Worm (Caenorhabditis elegans) whole organism, L4 larva: Measurements from ENCODE around the gene gst-32.
A peak's percentile ranks its signal among the peaks of the same experiment; 100 is the strongest.

Experiments
- F26F4.8 ChIP-seq: fragments of 200-800 bp; sonication (Bioruptor generic); conservative IDR thresholded peaks from 2 replicates; pipeline ENCODE4 v1.3.6; 2022; ENCODE audit warnings: missing genetic modification characterization, missing compliant biosample characterization
- T20F7.1 ChIP-seq: fragments of 200-800 bp; sonication (Bioruptor generic); optimal IDR thresholded peaks from 2 replicates; lab custom pipeline; 2018; ENCODE audit warnings: mild to moderate bottlenecking, missing genetic modification characterization, missing compliant biosample characterization
- Y48G9A.11 ChIP-seq: fragments of 200-800 bp; sonication (Bioruptor generic); IDR thresholded peaks from 2 replicates; pipeline ENCODE4 v1.3.6; 2022; ENCODE audit warnings: missing genetic modification reagents, missing genetic modification characterization, missing compliant biosample characterization
- ZK337.2 ChIP-seq: fragments of 200-800 bp; sonication (Bioruptor generic); IDR thresholded peaks from 2 replicates; pipeline ENCODE4 v1.3.6; 2022; ENCODE audit warnings: missing genetic modification reagents, missing genetic modification characterization, missing compliant biosample characterization
- aha-1 ChIP-seq: fragments of 150-350 bp; peaks from one replicate; lab custom pipeline; 2014; ENCODE audit warnings: missing biosample characterization, missing genetic modification characterization
- aly-2 ChIP-seq: sonication (generic microtip); optimal IDR thresholded peaks from 2 replicates; lab custom pipeline; 2018; ENCODE audit warnings: missing biosample characterization, missing genetic modification characterization
- ama-1 ChIP-seq: fragments of 150-350 bp; optimal IDR thresholded peaks from 2 replicates; lab custom pipeline; 2014; ENCODE audit warnings: inconsistent platforms, mixed read lengths
- arid-1 ChIP-seq: fragments of 200-800 bp; sonication (Bioruptor generic); conservative IDR thresholded peaks from 2 replicates; pipeline ENCODE4 v1.3.6; 2022; ENCODE audit warnings: missing genetic modification reagents, missing genetic modification characterization, missing compliant biosample characterization
- ceh-20 ChIP-seq: fragments of 200-800 bp; sonication (Bioruptor generic); IDR thresholded peaks from 2 replicates; pipeline ENCODE4 v1.3.6; 2022; ENCODE audit warnings: missing genetic modification reagents, missing genetic modification characterization, missing compliant biosample characterization
- ceh-28 ChIP-seq: fragments of 150-350 bp; optimal IDR thresholded peaks from 2 replicates; lab custom pipeline; 2014; ENCODE audit warnings: missing biosample characterization, missing genetic modification reagents, missing genetic modification characterization
- ces-1 ChIP-seq: fragments of 150-350 bp; sonication (generic microtip); optimal IDR thresholded peaks from 4 replicates; lab custom pipeline; 2014; ENCODE audit warnings: missing biosample characterization, missing genetic modification reagents, missing genetic modification characterization
- daf-8 ChIP-seq: fragments of 200-800 bp; sonication (Bioruptor generic); IDR thresholded peaks from 2 replicates; pipeline ENCODE4 v1.3.6; 2022; ENCODE audit warnings: missing genetic modification characterization, missing compliant biosample characterization
- dmd-6 ChIP-seq: fragments of 200-800 bp; sonication (Bioruptor generic); IDR thresholded peaks from 2 replicates; pipeline ENCODE4 v1.3.6; 2022; ENCODE audit warnings: missing genetic modification reagents, missing genetic modification characterization, missing compliant biosample characterization
- egl-43 ChIP-seq: fragments of 200-800 bp; sonication (Bioruptor generic); IDR thresholded peaks from 2 replicates; pipeline ENCODE4 v1.3.6; 2022; ENCODE audit warnings: missing genetic modification reagents, missing genetic modification characterization, missing compliant biosample characterization
- hif-1 ChIP-seq, 2 experiments: sonication (generic microtip); optimal IDR thresholded peaks; 2 replicates each; lab custom pipeline; 2016 to 2017; ENCODE audit warnings: missing compliant biosample characterization in 2 of 2, missing genetic modification characterization in 2 of 2, missing genetic modification reagents in 2 of 2, missing genotype in 2 of 2, mild to moderate bottlenecking in 1 of 2
- hlh-11 ChIP-seq: fragments of 200-800 bp; sonication (Bioruptor generic); optimal IDR thresholded peaks from 2 replicates; lab custom pipeline; 2018; ENCODE audit warnings: mild to moderate bottlenecking, missing genetic modification characterization, missing compliant biosample characterization
- hmg-1.1 ChIP-seq: fragments of 200-800 bp; sonication (Bioruptor generic); IDR thresholded peaks from 2 replicates; pipeline ENCODE4 v1.3.6; 2022; ENCODE audit warnings: missing genetic modification reagents, missing genetic modification characterization, missing compliant biosample characterization
- jun-1 ChIP-seq: fragments of 150-350 bp; optimal IDR thresholded peaks from 2 replicates; lab custom pipeline; 2014; ENCODE audit warnings: missing biosample characterization, missing genetic modification reagents, missing genetic modification characterization
- lin-1 ChIP-seq: fragments of 200-800 bp; sonication (Bioruptor generic); IDR thresholded peaks from 2 replicates; pipeline ENCODE4 v1.3.6; 2022; ENCODE audit warnings: missing genetic modification reagents, missing genetic modification characterization, missing compliant biosample characterization
- lin-13 ChIP-seq: fragments of 150-350 bp; optimal IDR thresholded peaks from 2 replicates; lab custom pipeline; 2014; ENCODE audit warnings: missing biosample characterization, missing genetic modification reagents, missing genetic modification characterization
- lin-15B ChIP-seq: fragments of 150-350 bp; sonication (generic microtip); optimal IDR thresholded peaks from 3 replicates; lab custom pipeline; 2014; ENCODE audit warnings: missing biosample characterization, missing genetic modification characterization
- lir-3 ChIP-seq: sonication (generic microtip); optimal IDR thresholded peaks from 2 replicates; lab custom pipeline; 2016; ENCODE audit warnings: mild to moderate bottlenecking, missing genetic modification characterization, missing compliant biosample characterization
- lsy-2 ChIP-seq, 2 experiments: fragments of 150-350 bp in 1 of 2; sonication (generic microtip) in 1 of 2; optimal IDR thresholded peaks; 2 replicates each; lab custom pipeline; 2014 to 2017; ENCODE audit warnings: missing biosample characterization in 2 of 2, missing genetic modification characterization in 2 of 2
- madf-5 ChIP-seq, 2 experiments: fragments of 200-800 bp; sonication (Bioruptor generic); IDR thresholded peaks; 2 replicates each; pipeline ENCODE4 v1.3.6; 2022; ENCODE audit warnings: missing compliant biosample characterization in 2 of 2, missing genetic modification characterization in 2 of 2
- madf-9 ChIP-seq: fragments of 200-800 bp; sonication (Bioruptor generic); conservative IDR thresholded peaks from 2 replicates; pipeline ENCODE4 v1.3.6; 2022; ENCODE audit warnings: missing genetic modification reagents, missing genetic modification characterization, missing compliant biosample characterization
- mdl-1 ChIP-seq, 2 experiments: fragments of 150-350 bp in 1 of 2; sonication (generic microtip) in 1 of 2; optimal IDR thresholded peaks; 2 replicates each; lab custom pipeline; 2014 to 2017; ENCODE audit warnings: missing biosample characterization in 2 of 2, missing genetic modification characterization in 2 of 2
- mep-1 ChIP-seq: fragments of 150-350 bp; sonication (generic microtip); optimal IDR thresholded peaks from 3 replicates; lab custom pipeline; 2014; ENCODE audit warnings: missing biosample characterization, missing genetic modification characterization
- mes-2 ChIP-seq: sonication (generic microtip); optimal IDR thresholded peaks from 2 replicates; lab custom pipeline; 2016; ENCODE audit warnings: missing genotype, mild to moderate bottlenecking, missing genetic modification characterization, missing compliant biosample characterization; ENCODE audit not compliant: poor library complexity, severe bottlenecking
- mxl-2 ChIP-seq: fragments of 200-800 bp; sonication (Bioruptor generic); conservative IDR thresholded peaks from 2 replicates; pipeline ENCODE4 v1.3.6; 2022; ENCODE audit warnings: missing genetic modification reagents, missing genetic modification characterization, missing compliant biosample characterization
- mxl-3 ChIP-seq: fragments of 200-800 bp; sonication (Bioruptor generic); optimal IDR thresholded peaks from 2 replicates; lab custom pipeline; 2018; ENCODE audit warnings: mild to moderate bottlenecking, missing genetic modification characterization, missing compliant biosample characterization
- nhr-111 ChIP-seq: fragments of 200-800 bp; sonication (Bioruptor generic); optimal IDR thresholded peaks from 2 replicates; lab custom pipeline; 2018; ENCODE audit warnings: mild to moderate bottlenecking, missing genetic modification characterization, missing compliant biosample characterization
- nhr-28 ChIP-seq: fragments of 150-350 bp; optimal IDR thresholded peaks from 2 replicates; lab custom pipeline; 2014; ENCODE audit warnings: missing biosample characterization, missing genetic modification characterization
- nhr-42 ChIP-seq: fragments of 200-800 bp; sonication (Bioruptor generic); IDR thresholded peaks from 2 replicates; pipeline ENCODE4 v1.3.6; 2022; ENCODE audit warnings: missing genetic modification characterization, missing compliant biosample characterization
- pha-4 ChIP-seq, 2 experiments: fragments of 150-350 bp in 1 of 2; fragments of 200-800 bp in 1 of 2; sonication (Bioruptor generic) in 1 of 2; IDR thresholded peaks in 1 of 2; optimal IDR thresholded peaks in 1 of 2; 2 replicates each; pipeline versions ENCODE4 v1.3.6 to Lab custom; 2014 to 2022; ENCODE audit warnings: missing genetic modification characterization in 2 of 2, missing genetic modification reagents in 2 of 2, missing biosample characterization in 1 of 2, missing compliant biosample characterization in 1 of 2
- rbr-2 ChIP-seq: sonication (generic microtip); optimal IDR thresholded peaks from 2 replicates; lab custom pipeline; 2016; ENCODE audit warnings: missing genotype, missing genetic modification characterization, missing compliant biosample characterization
- saeg-2 ChIP-seq: fragments of 200-800 bp; sonication (Bioruptor generic); IDR thresholded peaks from 2 replicates; pipeline ENCODE4 v1.3.6; 2022; ENCODE audit warnings: missing genetic modification reagents, missing genetic modification characterization, missing compliant biosample characterization
- set-16 ChIP-seq: fragments of 200-800 bp; sonication (Bioruptor generic); IDR thresholded peaks from 2 replicates; pipeline ENCODE4 v1.3.6; 2022; ENCODE audit warnings: missing genetic modification reagents, missing genetic modification characterization, missing compliant biosample characterization
- snpc-1.2 ChIP-seq: fragments of 200-800 bp; sonication (Bioruptor generic); IDR thresholded peaks from 2 replicates; pipeline ENCODE4 v1.3.6; 2022; ENCODE audit warnings: missing genetic modification reagents, missing genetic modification characterization, missing compliant biosample characterization
- snpc-4 ChIP-seq: fragments of 150-350 bp; optimal IDR thresholded peaks from 2 replicates; lab custom pipeline; 2014; ENCODE audit warnings: missing biosample characterization, missing genetic modification characterization
- unc-39 ChIP-seq: sonication (generic microtip); optimal IDR thresholded peaks from 2 replicates; lab custom pipeline; 2017; ENCODE audit warnings: missing biosample characterization, missing genetic modification characterization
- unc-62 ChIP-seq, 3 experiments: fragments of 150-350 bp in 1 of 3; sonication (generic microtip); optimal IDR thresholded peaks in 2 of 3; peaks in 1 of 3; 1 replicate in 1 of 3; 2 replicates in 2 of 3; lab custom pipeline; 2014 to 2017; ENCODE audit warnings: missing biosample characterization in 3 of 3, missing genetic modification characterization in 3 of 3, missing genetic modification reagents in 3 of 3, missing genotype in 1 of 3
- vab-7 ChIP-seq: fragments of 200-800 bp; sonication (Bioruptor generic); IDR thresholded peaks from 2 replicates; pipeline ENCODE4 v1.3.6; 2022; ENCODE audit warnings: missing genetic modification reagents, missing genetic modification characterization, missing compliant biosample characterization
- zfp-3 ChIP-seq: fragments of 200-800 bp; sonication (Bioruptor generic); conservative IDR thresholded peaks from 2 replicates; pipeline ENCODE4 v1.3.6; 2022; ENCODE audit warnings: missing genetic modification reagents, missing genetic modification characterization, missing compliant biosample characterization
- zip-2 ChIP-seq: fragments of 150-350 bp; optimal IDR thresholded peaks from 2 replicates; lab custom pipeline; 2014; ENCODE audit warnings: missing biosample characterization, missing genetic modification characterization
- ztf-11 ChIP-seq: fragments of 150-350 bp; optimal IDR thresholded peaks from 2 replicates; lab custom pipeline; 2014; ENCODE audit warnings: missing biosample characterization, missing genetic modification characterization

The gst-32 gene

DNA sequence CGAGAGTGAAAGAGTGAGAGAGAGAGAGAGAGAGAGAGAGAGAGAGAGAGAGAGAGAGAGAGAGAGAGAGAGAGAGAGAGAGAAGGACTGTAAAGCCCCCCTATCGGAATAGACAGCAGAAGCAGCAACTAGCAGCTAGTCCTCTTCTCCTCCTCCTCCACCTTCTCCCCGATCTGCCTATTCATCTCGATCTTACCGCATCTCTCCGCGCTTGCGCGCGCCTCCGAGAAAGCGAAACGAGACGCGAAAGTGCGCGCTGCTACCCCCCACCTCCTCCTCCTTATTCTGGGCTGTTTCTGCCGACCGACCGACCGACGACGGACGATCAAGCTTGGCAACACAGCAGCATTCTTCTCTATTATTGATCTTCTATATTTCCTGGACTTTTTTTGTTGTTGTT lies 39.6 kb upstream of the gst-32 start:
- TF ChIP-seq nhr-42 (GFP tag; lab: Robert Waterston, UW) (peak; percentile 53; the same call in 1 of the 2 replicates), set-16 (peak; percentile 97), aha-1 (tag; lab: Kevin White, UChicago) (no peak), mxl-3 (peak; percentile 18), arid-1 (GFP tag; lab: Robert Waterston, UW) (0 out of 2 replicates have a peak, but pooled peaks have one; percentile 36), T20F7.1 (no peak), saeg-2 (GFP tag; lab: Robert Waterston, UW) (no peak), hif-1 (tag; optimal IDR thresholded peaks at IDR 0.05; lab: Kevin White, UChicago) (no peak), hlh-11 (tag; lab: Kevin White, UChicago) (peak; percentile 34), egl-43 (GFP tag; lab: Robert Waterston, UW) (0 out of 2 replicates have a peak, but pooled peaks have one; percentile 26), dmd-6 (GFP tag; lab: Robert Waterston, UW) (no peak), pha-4 (GFP tag; IDR thresholded peaks at IDR 0.05; lab: Robert Waterston, UW) (peak; percentile 71; the same call in 1 of the 2 replicates), pha-4 (tag; optimal IDR thresholded peaks at IDR 0.05; lab: Kevin White, UChicago) (no peak), mdl-1 (tag; optimal IDR thresholded peaks at IDR 0.05; lab: Kevin White, UChicago) (no peak), mxl-2 (GFP tag; lab: Robert Waterston, UW) (no peak), zfp-3 (no peak), ztf-11 (tag; lab: Kevin White, UChicago) (no peak), madf-9 (0 out of 2 replicates have a peak, but pooled peaks have one; percentile 20), ZK337.2 (0 out of 2 replicates have a peak, but pooled peaks have one; percentile 27), lir-3 (tag; lab: Kevin White, UChicago) (no peak), lin-13 (GFP tag; lab: Kevin White, UChicago) (no peak)
- TF ChIP-seq, all 104 proteins: peak for 9

DNA sequence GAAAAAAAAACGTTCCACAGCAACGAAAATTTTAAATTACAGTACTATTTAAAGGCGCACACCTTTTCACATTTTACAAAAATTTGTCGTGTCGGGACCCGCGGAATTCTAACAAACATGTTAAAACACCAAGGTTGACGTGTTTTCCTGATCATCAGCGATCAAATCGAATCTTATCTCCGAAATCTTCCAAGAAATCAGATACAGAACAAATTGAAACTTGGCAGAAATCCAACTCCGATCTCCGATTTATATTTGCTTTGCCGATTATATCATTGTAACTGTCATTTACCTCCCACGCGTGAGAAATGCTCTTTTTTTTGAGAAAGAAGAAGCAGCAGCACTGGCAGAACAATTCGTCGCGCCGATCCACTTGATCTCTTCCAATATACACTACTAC lies 35.3 kb upstream of the gst-32 start:
- TF ChIP-seq ceh-20 (GFP tag; lab: Robert Waterston, UW) (no peak), mes-2 (tag; lab: Kevin White, UChicago) (peak; percentile 21), nhr-42 (GFP tag; lab: Robert Waterston, UW) (0 out of 2 replicates have a peak, but pooled peaks have one; percentile 25), hmg-1.1 (GFP tag; lab: Robert Waterston, UW) (0 out of 2 replicates have a peak, but pooled peaks have one; percentile 27), mep-1 (peak; percentile 13)

DNA sequence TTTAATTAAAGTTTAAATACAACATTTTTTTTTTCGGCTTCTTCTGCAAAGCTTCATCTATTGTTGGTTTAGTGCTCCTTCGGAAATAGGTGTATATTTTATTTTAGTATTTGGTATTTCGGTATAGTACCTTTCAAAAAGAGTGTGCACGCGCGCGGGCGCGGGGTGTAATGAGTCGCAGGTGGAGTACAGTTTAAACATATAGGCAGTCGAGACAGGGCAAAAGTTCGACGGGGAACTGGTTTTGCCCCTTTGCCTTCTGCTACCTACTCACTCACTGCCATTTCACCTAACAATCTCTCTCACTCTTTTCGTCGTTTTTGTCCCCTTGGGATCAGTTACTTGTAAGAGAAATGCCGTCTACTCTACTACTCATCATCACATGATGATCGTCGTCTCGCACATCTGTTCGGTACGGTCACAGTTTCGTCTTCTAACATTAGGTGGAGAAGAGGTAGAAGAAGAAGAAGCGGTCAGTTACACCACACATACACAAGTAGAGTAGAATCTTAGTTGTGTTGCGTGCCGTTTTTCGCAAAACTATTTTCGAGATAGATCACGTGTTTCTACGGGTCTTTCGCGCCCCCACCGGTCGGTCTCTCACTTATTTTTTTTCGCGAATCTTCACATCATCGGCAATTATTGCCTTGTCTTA lies 34.0 kb upstream of the gst-32 start:
- TF ChIP-seq lin-1 (GFP tag; lab: Robert Waterston, UW) (no peak), nhr-42 (GFP tag; lab: Robert Waterston, UW) (no peak; the same call in 1 of the 2 replicates), lin-13 (GFP tag; lab: Kevin White, UChicago) (no peak), zfp-3 (no peak), nhr-28 (tag; lab: Kevin White, UChicago) (peak; percentile 61), zip-2 (tag; lab: Kevin White, UChicago) (no peak), lsy-2 (tag; optimal IDR thresholded peaks at IDR 0.05; lab: Kevin White, UChicago) (peak in 1 of 2 experiments; percentile 19), rbr-2 (no peak), nhr-111 (GFP tag; lab: Kevin White, UChicago) (no peak), dmd-6 (GFP tag; lab: Robert Waterston, UW) (0 out of 2 replicates have a peak, but pooled peaks have one; percentile 6), Y48G9A.11 (GFP tag; lab: Robert Waterston, UW) (no peak), unc-62 (GFP tag; optimal IDR thresholded peaks at IDR 0.05 in 1 of 2; lab: Kevin White, UChicago) (peak in 1 of 2 experiments; percentile 89), unc-62 (tag; optimal IDR thresholded peaks at IDR 0.05; lab: Kevin White, UChicago) (no peak), snpc-4 (tag; lab: Kevin White, UChicago) (no peak), unc-39 (no peak), F26F4.8 (GFP tag; lab: Robert Waterston, UW) (no peak), daf-8 (GFP tag; lab: Robert Waterston, UW) (no peak), ceh-28 (tag; lab: Kevin White, UChicago) (no peak), ces-1 (GFP tag; lab: Kevin White, UChicago) (no peak), vab-7 (GFP tag; lab: Robert Waterston, UW) (no peak), snpc-1.2 (GFP tag; lab: Robert Waterston, UW) (no peak), jun-1 (tag; lab: Kevin White, UChicago) (no peak), aly-2 (no peak), madf-5 (GFP tag; IDR thresholded peaks at IDR 0.05; lab: Robert Waterston, UW) (no peak), lin-15B (tag; lab: Kevin White, UChicago) (no peak), ama-1 (peak; percentile 76)
